Fruit fly (Drosophila melanogaster) whole organism, embryonic: Measurements from ENCODE around the gene trbl.
A peak's percentile ranks its signal among the peaks of the same experiment; 100 is the strongest.

Source experiments
- Ada2b ChIP-seq: fragments of 200-800 bp; sonication (Bioruptor generic); IDR thresholded peaks from 2 replicates; pipeline ENCODE4 v1.3.6; 2022; ENCODE audit warnings: missing biosample characterization, missing genetic modification characterization
- CG10274 ChIP-seq: fragments of 200-800 bp; sonication (Bioruptor generic); optimal IDR thresholded peaks from 3 replicates; lab custom pipeline; 2017; ENCODE audit warnings: missing biosample characterization, mild to moderate bottlenecking, missing genetic modification characterization
- CG10543 ChIP-seq: fragments of 200-800 bp; sonication (Bioruptor generic); optimal IDR thresholded peaks from 3 replicates; lab custom pipeline; 2017; ENCODE audit warnings: missing biosample characterization, mild to moderate bottlenecking, missing genetic modification characterization, moderate library complexity
- CG1233 ChIP-seq: fragments of 200-800 bp; sonication (Bioruptor generic); optimal IDR thresholded peaks from 4 replicates; lab custom pipeline; 2018; ENCODE audit warnings: missing biosample characterization, mild to moderate bottlenecking, missing genetic modification characterization
- CG12942 ChIP-seq: fragments of 200-800 bp; sonication (Bioruptor generic); optimal IDR thresholded peaks from 3 replicates; lab custom pipeline; 2016; ENCODE audit warnings: missing biosample characterization, missing genetic modification characterization
- CG13775 ChIP-seq: fragments of 200-800 bp; sonication (Bioruptor generic); optimal IDR thresholded peaks from 3 replicates; lab custom pipeline; 2017; ENCODE audit warnings: missing biosample characterization, mild to moderate bottlenecking, missing genetic modification characterization
- CG14710 ChIP-seq: fragments of 200-800 bp; sonication (Bioruptor generic); optimal IDR thresholded peaks from 3 replicates; lab custom pipeline; 2019; ENCODE audit warnings: missing biosample characterization, mild to moderate bottlenecking, missing genetic modification characterization, moderate library complexity
- CG18619 ChIP-seq: fragments of 200-800 bp; sonication (Bioruptor generic); optimal IDR thresholded peaks from 3 replicates; lab custom pipeline; 2017; ENCODE audit warnings: missing biosample characterization, mild to moderate bottlenecking, missing genetic modification characterization
- CG18764 ChIP-seq: fragments of 200-800 bp; sonication (Bioruptor generic); optimal IDR thresholded peaks from 3 replicates; lab custom pipeline; 2016; ENCODE audit warnings: missing biosample characterization, missing genetic modification characterization
- CG4424 ChIP-seq: fragments of 200-800 bp; sonication (Bioruptor generic); optimal IDR thresholded peaks from 3 replicates; lab custom pipeline; 2016; ENCODE audit warnings: missing biosample characterization, missing genetic modification characterization
- CG4820 ChIP-seq: fragments of 200-800 bp; sonication (Bioruptor generic); optimal IDR thresholded peaks from 3 replicates; lab custom pipeline; 2016; ENCODE audit warnings: missing biosample characterization, missing genetic modification characterization
- CG5180 ChIP-seq: fragments of 200-800 bp; sonication (Bioruptor generic); optimal IDR thresholded peaks from 3 replicates; lab custom pipeline; 2017; ENCODE audit warnings: missing biosample characterization, missing genetic modification characterization, mild to moderate bottlenecking, moderate library complexity, missing genetic modification reagents
- CG6254 ChIP-seq: fragments of 200-800 bp; sonication (Bioruptor generic); optimal IDR thresholded peaks from 3 replicates; lab custom pipeline; 2017; ENCODE audit warnings: mild to moderate bottlenecking, missing biosample characterization, missing genetic modification reagents, missing genetic modification characterization
- CG6683 ChIP-seq: fragments of 200-800 bp; sonication (Bioruptor generic); optimal IDR thresholded peaks from 2 replicates; lab custom pipeline; 2017; ENCODE audit warnings: missing biosample characterization, mild to moderate bottlenecking, missing genetic modification characterization, missing genetic modification reagents
- CG8281 ChIP-seq: fragments of 200-800 bp; sonication (Bioruptor generic); optimal IDR thresholded peaks from 2 replicates; lab custom pipeline; 2018; ENCODE audit warnings: missing biosample characterization, mild to moderate bottlenecking, missing genetic modification characterization, moderate library complexity
- CG8924 ChIP-seq: fragments of 200-800 bp; optimal IDR thresholded peaks from 3 replicates; lab custom pipeline; 2019; ENCODE audit warnings: missing biosample characterization, mild to moderate bottlenecking, missing genetic modification characterization, moderate library complexity
- CG9437 ChIP-seq: fragments of 200-800 bp; sonication (Bioruptor generic); optimal IDR thresholded peaks from 2 replicates; lab custom pipeline; 2018; ENCODE audit warnings: missing biosample characterization, mild to moderate bottlenecking, missing genetic modification characterization
- CG9797 ChIP-seq: fragments of 200-800 bp; sonication (Bioruptor generic); optimal IDR thresholded peaks from 3 replicates; lab custom pipeline; 2018; ENCODE audit warnings: missing biosample characterization, mild to moderate bottlenecking, missing genetic modification characterization
- CG9817 ChIP-seq: fragments of 200-800 bp; sonication (Bioruptor generic); optimal IDR thresholded peaks from 2 replicates; lab custom pipeline; 2018; ENCODE audit warnings: missing biosample characterization, mild to moderate bottlenecking, missing genetic modification characterization, moderate library complexity
- Doc3 ChIP-seq: fragments of 200-800 bp; sonication (Bioruptor generic); IDR thresholded peaks from 3 replicates; pipeline ENCODE4 v1.3.6; 2022; ENCODE audit warnings: missing biosample characterization, missing genetic modification characterization; ENCODE audit not compliant: partially characterized antibody
- Ets65A ChIP-seq: fragments of 200-800 bp; sonication (Bioruptor generic); peaks from one replicate; lab custom pipeline; 2016; ENCODE audit warnings: missing biosample characterization, missing genetic modification characterization
- HHEX ChIP-seq: fragments of 200-800 bp; sonication (Bioruptor generic); optimal IDR thresholded peaks from 3 replicates; lab custom pipeline; 2017; ENCODE audit warnings: missing biosample characterization, mild to moderate bottlenecking, missing genetic modification characterization, missing genetic modification reagents
- Hey ChIP-seq: fragments of 200-800 bp; sonication (Bioruptor generic); optimal IDR thresholded peaks from 3 replicates; lab custom pipeline; 2018; ENCODE audit warnings: missing biosample characterization, mild to moderate bottlenecking, missing genetic modification characterization
- HmgZ ChIP-seq: fragments of 200-800 bp; sonication (Bioruptor generic); optimal IDR thresholded peaks from 2 replicates; lab custom pipeline; 2018; ENCODE audit warnings: missing biosample characterization, mild to moderate bottlenecking, missing genetic modification characterization
- Max ChIP-seq: fragments of 200-800 bp; sonication (Bioruptor generic); optimal IDR thresholded peaks from 2 replicates; lab custom pipeline; 2016; ENCODE audit warnings: missing biosample characterization, mild to moderate bottlenecking, missing genetic modification characterization
- Six4 ChIP-seq: fragments of 200-800 bp; sonication (Bioruptor generic); optimal IDR thresholded peaks from 2 replicates; lab custom pipeline; 2016; ENCODE audit warnings: missing biosample characterization, missing genetic modification characterization
- TFAM ChIP-seq: fragments of 200-800 bp; sonication (Bioruptor generic); optimal IDR thresholded peaks from 2 replicates; lab custom pipeline; 2017; ENCODE audit warnings: missing biosample characterization, missing genetic modification characterization, inconsistent platforms
- Usf ChIP-seq: fragments of 200-800 bp; sonication (Bioruptor generic); optimal IDR thresholded peaks from 2 replicates; lab custom pipeline; 2017; ENCODE audit warnings: missing genotype, missing biosample characterization, missing genetic modification characterization
- ab ChIP-seq: fragments of 200-800 bp; sonication (Bioruptor generic); optimal IDR thresholded peaks from 2 replicates; lab custom pipeline; 2016; ENCODE audit warnings: missing biosample characterization, missing genetic modification characterization
- ara ChIP-seq: fragments of 200-800 bp; sonication (Bioruptor generic); IDR thresholded peaks from 2 replicates; pipeline ENCODE4 v1.3.6; 2022; ENCODE audit warnings: missing biosample characterization, missing genetic modification characterization
- ewg ChIP-seq: fragments of 200-800 bp; sonication (Bioruptor generic); optimal IDR thresholded peaks from 3 replicates; lab custom pipeline; 2017; ENCODE audit warnings: mild to moderate bottlenecking, missing biosample characterization, missing genetic modification reagents, missing genetic modification characterization
- fd102C ChIP-seq: fragments of 200-800 bp; sonication (Bioruptor generic); optimal IDR thresholded peaks from 2 replicates; lab custom pipeline; 2018; ENCODE audit warnings: missing biosample characterization, mild to moderate bottlenecking, missing genetic modification characterization, moderate library complexity
- gro ChIP-seq: fragments of 200-800 bp; sonication (Bioruptor generic); optimal IDR thresholded peaks from 2 replicates; lab custom pipeline; 2016; ENCODE audit warnings: missing biosample characterization, missing genetic modification characterization
- h ChIP-seq: fragments of >200 bp; optimal IDR thresholded peaks from 2 replicates; lab custom pipeline; 2017
- lab ChIP-seq: fragments of 200-800 bp; sonication (Bioruptor generic); optimal IDR thresholded peaks from 3 replicates; lab custom pipeline; 2017; ENCODE audit warnings: missing biosample characterization, missing genetic modification characterization, mild to moderate bottlenecking, moderate library complexity, missing genetic modification reagents
- lola ChIP-seq, 3 experiments: fragments of >200 bp in 2 of 3; fragments of 200-800 bp in 1 of 3; sonication (Bioruptor generic) in 1 of 3; optimal IDR thresholded peaks; 2 replicates each; lab custom pipeline; 2017 to 2019; ENCODE audit warnings: missing biosample characterization in 3 of 3, missing genetic modification characterization in 3 of 3, mild to moderate bottlenecking in 1 of 3, moderate library complexity in 1 of 3
- luna ChIP-seq: fragments of 200-800 bp; sonication (Bioruptor generic); optimal IDR thresholded peaks from 2 replicates; lab custom pipeline; 2016; ENCODE audit warnings: missing biosample characterization, missing genetic modification characterization
- pho ChIP-seq: fragments of 200-800 bp; sonication (Bioruptor generic); optimal IDR thresholded peaks from 2 replicates; lab custom pipeline; 2016; ENCODE audit warnings: missing biosample characterization, missing genetic modification characterization
- phol ChIP-seq: fragments of 200-800 bp; sonication (Bioruptor generic); optimal IDR thresholded peaks from 3 replicates; lab custom pipeline; 2018; ENCODE audit warnings: missing biosample characterization, mild to moderate bottlenecking, missing genetic modification characterization, moderate library complexity
- pzg ChIP-seq: fragments of 200-800 bp; sonication (Bioruptor generic); optimal IDR thresholded peaks from 3 replicates; lab custom pipeline; 2018; ENCODE audit warnings: missing biosample characterization, mild to moderate bottlenecking, missing genetic modification characterization, moderate library complexity
- sim ChIP-seq: fragments of 200-800 bp; sonication (Bioruptor generic); IDR thresholded peaks from 2 replicates; pipeline ENCODE4 v1.3.6; 2022; ENCODE audit warnings: missing biosample characterization, missing genetic modification characterization
- ssp ChIP-seq: fragments of 200-800 bp; sonication (Bioruptor generic); IDR thresholded peaks from 2 replicates; pipeline ENCODE4 v1.3.6; 2022; ENCODE audit warnings: missing biosample characterization, missing genetic modification characterization
- tap ChIP-seq: fragments of 200-800 bp; optimal IDR thresholded peaks from 3 replicates; lab custom pipeline; 2019; ENCODE audit warnings: missing biosample characterization, mild to moderate bottlenecking, missing genetic modification characterization, moderate library complexity
- tgo ChIP-seq: fragments of 200-800 bp; sonication (Bioruptor generic); IDR thresholded peaks from 3 replicates; pipeline ENCODE4 v1.3.6; 2022; ENCODE audit warnings: missing biosample characterization, missing genetic modification characterization
- ttk ChIP-seq: fragments of 200-800 bp; sonication (Bioruptor generic); IDR thresholded peaks from 2 replicates; pipeline ENCODE4 v2.1.2; 2022; ENCODE audit warnings: missing biosample characterization, missing genetic modification characterization
- tx ChIP-seq: fragments of 200-800 bp; sonication (Bioruptor generic); optimal IDR thresholded peaks from 2 replicates; lab custom pipeline; 2016; ENCODE audit warnings: missing biosample characterization, missing genetic modification characterization
- unc-4 ChIP-seq: fragments of 200-800 bp; sonication (Bioruptor generic); IDR thresholded peaks from 2 replicates; pipeline ENCODE4 v1.3.6; 2022; ENCODE audit warnings: missing biosample characterization, missing genetic modification characterization; ENCODE audit not compliant: partially characterized antibody
- zen ChIP-seq: fragments of 200-800 bp; sonication (Bioruptor generic); optimal IDR thresholded peaks from 3 replicates; lab custom pipeline; 2018; ENCODE audit warnings: missing biosample characterization, mild to moderate bottlenecking, missing genetic modification characterization, moderate library complexity
- zfh2 ChIP-seq: fragments of 200-800 bp; sonication (Bioruptor generic); optimal IDR thresholded peaks from 2 replicates; lab custom pipeline; 2016; ENCODE audit warnings: missing biosample characterization, missing genetic modification characterization

Gene trbl

DNA sequence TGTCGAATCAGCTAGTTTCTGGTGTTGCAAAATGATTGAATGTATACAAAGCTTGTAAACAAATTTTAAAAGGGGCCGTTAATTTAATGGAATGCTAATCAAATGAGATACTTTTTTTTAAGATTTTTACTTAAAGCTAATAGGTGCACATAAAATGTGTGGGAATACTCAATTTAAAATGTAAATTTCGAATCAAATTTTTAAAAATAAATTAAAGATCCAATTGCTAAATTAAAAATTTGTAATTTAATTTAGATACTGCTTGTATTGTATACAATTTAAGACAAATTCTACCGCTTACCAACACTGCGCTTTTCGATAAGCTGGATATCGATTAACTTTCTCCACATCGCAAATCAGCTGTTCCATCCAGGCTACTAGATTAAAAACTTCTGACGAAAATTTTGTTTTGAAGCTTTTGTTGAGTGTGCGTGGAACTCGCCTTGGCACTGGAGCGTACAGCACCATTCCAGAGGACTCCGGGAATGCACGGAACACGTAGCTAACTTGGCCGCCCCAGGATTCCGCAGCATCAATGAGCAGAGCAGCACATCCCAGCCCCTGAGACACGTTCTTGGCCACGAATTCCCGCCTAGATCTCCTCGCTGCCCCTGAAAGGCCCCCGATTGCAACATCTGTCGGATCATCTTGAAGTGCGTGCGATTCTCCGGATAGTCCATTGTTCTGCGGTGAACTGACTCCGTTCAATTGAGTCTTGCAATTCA, 17.2 kb downstream of the trbl start, which contains the start of the genes CG5498 and fbl (continued):
- TF ChIP-seq tap (tag; lab: Kevin White, UChicago) (peak; percentile 13), CG8924 (peak; percentile 74), HHEX (no peak), pzg (GFP tag; lab: Kevin White, UChicago) (peak; percentile 33), phol (tag; lab: Kevin White, UChicago) (peak; percentile 74), fd102C (GFP tag; lab: Kevin White, UChicago) (no peak), pho (peak; percentile 38), CG9817 (peak; percentile 40), CG10543 (GFP tag; lab: Kevin White, UChicago) (peak; percentile 74), CG1233 (peak; percentile 17), ttk (GFP tag; lab: Robert Waterston, UW) (no peak), CG18764 (peak; percentile 39), unc-4 (peak; percentile 62), CG9437 (peak; percentile 52), ara (GFP tag; lab: Robert Waterston, UW) (0 out of 2 replicates have a peak, but pooled peaks have one; percentile 4), tx (GFP tag; lab: Kevin White, UChicago) (peak; percentile 0), CG6683 (GFP tag; lab: Kevin White, UChicago) (peak; percentile 42), Ets65A (GFP tag; lab: Kevin White, UChicago) (peak; percentile 86), ssp (GFP tag; lab: Robert Waterston, UW) (no peak), ab (GFP tag; lab: Kevin White, UChicago) (no peak), CG4424 (GFP tag; lab: Kevin White, UChicago) (peak; percentile 74), tgo (GFP tag; lab: Robert Waterston, UW) (peak; percentile 27; the same call in 1 of the 3 replicates), zen (peak; percentile 34), CG5180 (GFP tag; lab: Kevin White, UChicago) (peak; percentile 7), CG12942 (GFP tag; lab: Kevin White, UChicago) (peak; percentile 38), ewg (peak; percentile 29), HmgZ (tag; lab: Kevin White, UChicago) (peak; percentile 71), CG14710 (tag; lab: Kevin White, UChicago) (peak; percentile 85), CG13775 (GFP tag; lab: Kevin White, UChicago) (peak; percentile 75), CG9797 (no peak), Doc3 (GFP tag; lab: Robert Waterston, UW) (0 out of 3 replicates have a peak, but pooled peaks have one; percentile 30), h (lab: Kevin White, UChicago) (no peak), CG8281 (tag; lab: Kevin White, UChicago) (peak; percentile 1), CG18619 (peak; percentile 42), CG4820 (peak; percentile 50), sim (no peak), Usf (GFP tag; lab: Kevin White, UChicago) (peak; percentile 4), TFAM (GFP tag; lab: Kevin White, UChicago) (no peak), CG10274 (GFP tag; lab: Kevin White, UChicago) (no peak), Six4 (GFP tag; lab: Kevin White, UChicago) (peak; percentile 30), Max (GFP tag; lab: Kevin White, UChicago) (peak; percentile 77), gro (GFP tag; lab: Kevin White, UChicago) (peak; percentile 21), Hey (no peak), zfh2 (GFP tag; lab: Kevin White, UChicago) (peak; percentile 45), lola (GFP tag; optimal IDR thresholded peaks at IDR 0.05; lab: Kevin White, UChicago) (peak in 1 of 3 experiments; percentile 67), lab (GFP tag; lab: Kevin White, UChicago) (peak; percentile 80), Ada2b (GFP tag; lab: Robert Waterston, UW) (no peak), CG6254 (GFP tag; lab: Kevin White, UChicago) (no peak), luna (GFP tag; lab: Kevin White, UChicago) (no peak)
